Fruit fly (Drosophila melanogaster) whole organism, embryonic: ENCODE results near the gene cbt.
A peak's percentile ranks its signal among the peaks of the same experiment; 100 is the strongest.

Experiments used
- Atf-2 ChIP-seq: fragments of 200-800 bp; sonication (Bioruptor generic); optimal IDR thresholded peaks from 2 replicates; lab custom pipeline; 2016; ENCODE audit warnings: missing biosample characterization, missing genetic modification characterization
- CG11695 ChIP-seq: fragments of 200-800 bp; sonication (Bioruptor generic); IDR thresholded peaks from 3 replicates; pipeline ENCODE4 v1.3.6; 2022; ENCODE audit warnings: missing biosample characterization, missing genetic modification characterization
- CG12104 ChIP-seq: fragments of 200-800 bp; sonication (Bioruptor generic); optimal IDR thresholded peaks from 3 replicates; lab custom pipeline; 2016; ENCODE audit warnings: missing biosample characterization, missing genetic modification characterization
- CG12391 ChIP-seq: fragments of 200-800 bp; sonication (Bioruptor generic); optimal IDR thresholded peaks from 3 replicates; lab custom pipeline; 2018; ENCODE audit warnings: missing biosample characterization, mild to moderate bottlenecking, missing genetic modification characterization, moderate library complexity
- CG13287 ChIP-seq: fragments of 200-800 bp; sonication (Bioruptor generic); IDR thresholded peaks from 2 replicates; pipeline ENCODE4 v1.3.6; 2022; ENCODE audit warnings: missing biosample characterization, missing genetic modification characterization; ENCODE audit not compliant: partially characterized antibody
- CG14014 ChIP-seq: fragments of 200-800 bp; sonication (Bioruptor generic); IDR thresholded peaks from 2 replicates; pipeline ENCODE4 v1.3.6; 2022; ENCODE audit warnings: missing biosample characterization, missing genetic modification characterization
- CG14667 ChIP-seq: fragments of 200-800 bp; sonication (Bioruptor generic); IDR thresholded peaks from 2 replicates; pipeline ENCODE4 v1.3.6; 2022; ENCODE audit warnings: missing biosample characterization, missing genetic modification characterization
- CG18262 ChIP-seq: fragments of 200-800 bp; optimal IDR thresholded peaks from 3 replicates; lab custom pipeline; 2019; ENCODE audit warnings: missing biosample characterization, mild to moderate bottlenecking, missing genetic modification characterization, moderate library complexity
- CG32532 ChIP-seq: fragments of 200-800 bp; sonication (Bioruptor generic); IDR thresholded peaks from 2 replicates; pipeline ENCODE4 v1.3.6; 2022; ENCODE audit warnings: missing biosample characterization, missing genetic modification characterization
- CG4617 ChIP-seq: fragments of 200-800 bp; sonication (Bioruptor generic); optimal IDR thresholded peaks from 3 replicates; lab custom pipeline; 2016; ENCODE audit warnings: missing biosample characterization, missing genetic modification characterization, borderline replicate concordance
- CG5180 ChIP-seq: fragments of 200-800 bp; sonication (Bioruptor generic); optimal IDR thresholded peaks from 3 replicates; lab custom pipeline; 2017; ENCODE audit warnings: missing biosample characterization, missing genetic modification characterization, mild to moderate bottlenecking, moderate library complexity, missing genetic modification reagents
- CG6175 ChIP-seq: fragments of 200-800 bp; sonication (Bioruptor generic); IDR thresholded peaks from 3 replicates; pipeline ENCODE4 v1.3.6; 2022; ENCODE audit warnings: missing biosample characterization, missing genetic modification characterization
- CG7271 ChIP-seq: fragments of 200-800 bp; sonication (Bioruptor generic); optimal IDR thresholded peaks from 2 replicates; lab custom pipeline; 2018; ENCODE audit warnings: missing biosample characterization, mild to moderate bottlenecking, missing genetic modification characterization, moderate library complexity
- CG7928 ChIP-seq: fragments of 200-800 bp; sonication (Bioruptor generic); optimal IDR thresholded peaks from 2 replicates; lab custom pipeline; 2017; ENCODE audit warnings: missing biosample characterization, mild to moderate bottlenecking, missing genetic modification characterization
- CG8281 ChIP-seq: fragments of 200-800 bp; sonication (Bioruptor generic); optimal IDR thresholded peaks from 2 replicates; lab custom pipeline; 2018; ENCODE audit warnings: missing biosample characterization, mild to moderate bottlenecking, missing genetic modification characterization, moderate library complexity
- D19A ChIP-seq: fragments of 200-800 bp; optimal IDR thresholded peaks from 3 replicates; lab custom pipeline; 2019; ENCODE audit warnings: missing biosample characterization, mild to moderate bottlenecking, missing genetic modification characterization, moderate library complexity
- Dad ChIP-seq: fragments of 200-800 bp; sonication (Bioruptor generic); optimal IDR thresholded peaks from 3 replicates; lab custom pipeline; 2016; ENCODE audit warnings: missing biosample characterization, missing genetic modification characterization
- ERR ChIP-seq: fragments of 200-800 bp; sonication (Bioruptor generic); optimal IDR thresholded peaks from 2 replicates; lab custom pipeline; 2016; ENCODE audit warnings: missing biosample characterization, missing genetic modification characterization
- Hmr ChIP-seq: fragments of 200-800 bp; sonication (Bioruptor generic); optimal IDR thresholded peaks from 3 replicates; lab custom pipeline; 2017; ENCODE audit warnings: mild to moderate bottlenecking, missing biosample characterization, missing genetic modification reagents, missing genetic modification characterization
- Hmx ChIP-seq: fragments of 200-800 bp; sonication (Bioruptor generic); optimal IDR thresholded peaks from 2 replicates; lab custom pipeline; 2016; ENCODE audit warnings: missing biosample characterization, missing genetic modification characterization
- Mes4 ChIP-seq: fragments of 200-800 bp; sonication (Bioruptor generic); optimal IDR thresholded peaks from 2 replicates; lab custom pipeline; 2016; ENCODE audit warnings: missing biosample characterization, missing genetic modification characterization
- NK7.1 ChIP-seq: fragments of 200-800 bp; sonication (Bioruptor generic); optimal IDR thresholded peaks from 3 replicates; lab custom pipeline; 2016; ENCODE audit warnings: missing biosample characterization, missing genetic modification characterization
- NfI ChIP-seq: fragments of 200-800 bp; sonication (Bioruptor generic); optimal IDR thresholded peaks from 3 replicates; lab custom pipeline; 2018; ENCODE audit warnings: missing biosample characterization, mild to moderate bottlenecking, missing genetic modification characterization, moderate library complexity
- Six4 ChIP-seq: fragments of 200-800 bp; sonication (Bioruptor generic); optimal IDR thresholded peaks from 2 replicates; lab custom pipeline; 2016; ENCODE audit warnings: missing biosample characterization, missing genetic modification characterization
- Usf ChIP-seq: fragments of 200-800 bp; sonication (Bioruptor generic); optimal IDR thresholded peaks from 2 replicates; lab custom pipeline; 2017; ENCODE audit warnings: missing genotype, missing biosample characterization, missing genetic modification characterization
- bowl ChIP-seq: fragments of 200-800 bp; sonication (Bioruptor generic); IDR thresholded peaks from 2 replicates; pipeline ENCODE4 v1.3.6; 2022; ENCODE audit warnings: missing biosample characterization, missing genetic modification characterization
- chm ChIP-seq: fragments of 200-800 bp; sonication (Bioruptor generic); IDR thresholded peaks from 2 replicates; pipeline ENCODE4 v1.3.6; 2022; ENCODE audit warnings: missing biosample characterization, missing genetic modification characterization
- eve ChIP-seq, 2 experiments: fragments of >200 bp; optimal IDR thresholded peaks; 2 replicates each; lab custom pipeline; 2017; ENCODE audit warnings: missing biosample characterization in 2 of 2, missing genetic modification characterization in 2 of 2
- ewg ChIP-seq: fragments of 200-800 bp; sonication (Bioruptor generic); optimal IDR thresholded peaks from 3 replicates; lab custom pipeline; 2017; ENCODE audit warnings: mild to moderate bottlenecking, missing biosample characterization, missing genetic modification reagents, missing genetic modification characterization
- gcm ChIP-seq: fragments of 200-800 bp; sonication (Bioruptor generic); optimal IDR thresholded peaks from 2 replicates; lab custom pipeline; 2019; ENCODE audit warnings: missing biosample characterization, mild to moderate bottlenecking, missing genetic modification characterization, moderate library complexity
- gcm2 ChIP-seq: fragments of 200-800 bp; sonication (Bioruptor generic); optimal IDR thresholded peaks from 2 replicates; lab custom pipeline; 2016; ENCODE audit warnings: missing biosample characterization, missing genetic modification characterization
- gem ChIP-seq: fragments of 200-800 bp; sonication (Bioruptor generic); optimal IDR thresholded peaks from 2 replicates; lab custom pipeline; 2019; ENCODE audit warnings: missing biosample characterization, mild to moderate bottlenecking, missing genetic modification characterization, moderate library complexity
- grau ChIP-seq: fragments of 200-800 bp; optimal IDR thresholded peaks from 3 replicates; lab custom pipeline; 2019; ENCODE audit warnings: missing biosample characterization, mild to moderate bottlenecking, missing genetic modification characterization, moderate library complexity
- jing ChIP-seq: fragments of 200-800 bp; sonication (Bioruptor generic); optimal IDR thresholded peaks from 2 replicates; lab custom pipeline; 2018; ENCODE audit warnings: missing biosample characterization, mild to moderate bottlenecking, missing genetic modification characterization
- kni ChIP-seq: fragments of 200-800 bp; sonication (Bioruptor generic); optimal IDR thresholded peaks from 3 replicates; lab custom pipeline; 2017; ENCODE audit warnings: mild to moderate bottlenecking, missing biosample characterization, missing genetic modification reagents, missing genetic modification characterization
- luna ChIP-seq: fragments of 200-800 bp; sonication (Bioruptor generic); optimal IDR thresholded peaks from 2 replicates; lab custom pipeline; 2016; ENCODE audit warnings: missing biosample characterization, missing genetic modification characterization
- pb ChIP-seq: fragments of 200-800 bp; sonication (Bioruptor generic); optimal IDR thresholded peaks from 3 replicates; lab custom pipeline; 2016; ENCODE audit warnings: missing biosample characterization, missing genetic modification characterization
- prd ChIP-seq, 3 experiments: fragments of >200 bp in 2 of 3; fragments of 200-800 bp in 1 of 3; sonication (Bioruptor generic) in 1 of 3; optimal IDR thresholded peaks in 2 of 3; IDR thresholded peaks in 1 of 3; 2 replicates in 2 of 3; 3 replicates in 1 of 3; pipeline versions ENCODE4 v1.3.6 to Lab custom; 2017 to 2022; ENCODE audit warnings: missing biosample characterization in 1 of 3, missing genetic modification characterization in 1 of 3
- pzg ChIP-seq: fragments of 200-800 bp; sonication (Bioruptor generic); optimal IDR thresholded peaks from 3 replicates; lab custom pipeline; 2018; ENCODE audit warnings: missing biosample characterization, mild to moderate bottlenecking, missing genetic modification characterization, moderate library complexity
- salm ChIP-seq: fragments of 200-800 bp; sonication (Bioruptor generic); optimal IDR thresholded peaks from 2 replicates; lab custom pipeline; 2018; ENCODE audit warnings: missing biosample characterization, mild to moderate bottlenecking, missing genetic modification characterization
- sc ChIP-seq, 3 experiments: fragments of >200 bp in 2 of 3; fragments of 200-800 bp in 1 of 3; sonication (Bioruptor generic) in 1 of 3; optimal IDR thresholded peaks; 2 replicates in 2 of 3; 3 replicates in 1 of 3; lab custom pipeline; 2017; ENCODE audit warnings: mild to moderate bottlenecking in 1 of 3, missing biosample characterization in 1 of 3, missing genetic modification characterization in 1 of 3, missing genetic modification reagents in 1 of 3
- sd ChIP-seq: fragments of 200-800 bp; sonication (Bioruptor generic); optimal IDR thresholded peaks from 3 replicates; lab custom pipeline; 2018; ENCODE audit warnings: missing biosample characterization, mild to moderate bottlenecking, missing genetic modification characterization, moderate library complexity
- seq ChIP-seq: fragments of 200-800 bp; sonication (Bioruptor generic); IDR thresholded peaks from 2 replicates; pipeline ENCODE4 v1.3.6; 2022; ENCODE audit warnings: missing biosample characterization, missing genetic modification characterization
- sqz ChIP-seq: fragments of 200-800 bp; sonication (Bioruptor generic); optimal IDR thresholded peaks from 3 replicates; lab custom pipeline; 2018; ENCODE audit warnings: missing biosample characterization, mild to moderate bottlenecking, missing genetic modification characterization
- sug ChIP-seq: fragments of 200-800 bp; optimal IDR thresholded peaks from 2 replicates; lab custom pipeline; 2019; ENCODE audit warnings: missing biosample characterization, mild to moderate bottlenecking, missing genetic modification characterization, moderate library complexity
- tna ChIP-seq: fragments of 200-800 bp; sonication (Bioruptor generic); IDR thresholded peaks from 2 replicates; pipeline ENCODE4 v1.3.6; 2022; ENCODE audit warnings: missing biosample characterization, missing genetic modification characterization; ENCODE audit not compliant: partially characterized antibody
- trh ChIP-seq: fragments of 200-800 bp; sonication (Bioruptor generic); optimal IDR thresholded peaks from 2 replicates; lab custom pipeline; 2016; ENCODE audit warnings: missing biosample characterization, missing genetic modification characterization

cbt gene

dm6 chr2L:516032-516993, 36.8 kb upstream of the cbt start (continued):
- TF ChIP-seq CG8281 (peak; percentile 48), Six4 (GFP tag; lab: Kevin White, UChicago) (peak; percentile 67), seq (peak; percentile 67), CG13287 (no peak), CG4617 (GFP tag; lab: Kevin White, UChicago) (peak; percentile 19), Mes4 (GFP tag; lab: Kevin White, UChicago) (peak; percentile 67), CG18262 (peak; percentile 84), pzg (GFP tag; lab: Kevin White, UChicago) (no peak), CG32532 (GFP tag; lab: Robert Waterston, UW) (peak; percentile 68), CG14667 (GFP tag; lab: Robert Waterston, UW) (peak; percentile 68; the same call in 1 of the 2 replicates), prd (optimal IDR thresholded peaks at IDR 0.05; lab: Kevin White, UChicago) (no peak), prd (GFP tag; IDR thresholded peaks at IDR 0.05; lab: Robert Waterston, UW) (peak; percentile 86), bowl (GFP tag; lab: Robert Waterston, UW) (no peak), CG12391 (tag; lab: Kevin White, UChicago) (peak; percentile 83), Usf (peak; percentile 23), kni (GFP tag; lab: Kevin White, UChicago) (peak; percentile 2), Atf-2 (GFP tag; lab: Kevin White, UChicago) (peak; percentile 57), CG6175 (GFP tag; lab: Robert Waterston, UW) (0 out of 3 replicates have a peak, but pooled peaks have one; percentile 34), NK7.1 (GFP tag; lab: Kevin White, UChicago) (no peak), CG14014 (peak; percentile 75), CG11695 (GFP tag; lab: Robert Waterston, UW) (peak; percentile 63; the same call in 1 of the 3 replicates), grau (peak; percentile 75), Dad (GFP tag; lab: Kevin White, UChicago) (no peak), tna (no peak), luna (GFP tag; lab: Kevin White, UChicago) (no peak), trh (GFP tag; lab: Kevin White, UChicago) (peak; percentile 54), salm (tag; lab: Kevin White, UChicago) (peak; percentile 74), Hmr (peak; percentile 74), CG7928 (no peak), pb (no peak), gem (tag; lab: Kevin White, UChicago) (peak; percentile 90), sqz (GFP tag; lab: Kevin White, UChicago) (peak; percentile 51), jing (GFP tag; lab: Kevin White, UChicago) (peak; percentile 65), gcm2 (GFP tag; lab: Kevin White, UChicago) (peak; percentile 6), CG12104 (GFP tag; lab: Kevin White, UChicago) (peak; percentile 59), CG5180 (GFP tag; lab: Kevin White, UChicago) (peak; percentile 63), D19A (tag; lab: Kevin White, UChicago) (peak; percentile 61), chm (GFP tag; lab: Robert Waterston, UW) (no peak; the same call in 1 of the 2 replicates), CG7271 (peak; percentile 4), sc (optimal IDR thresholded peaks at IDR 0.05; lab: Kevin White, UChicago) (no peak), sc (GFP tag; optimal IDR thresholded peaks at IDR 0.05; lab: Kevin White, UChicago) (peak; percentile 77), ERR (no peak), ewg (peak; percentile 69), gcm (GFP tag; lab: Kevin White, UChicago) (peak; percentile 71), sd (no peak), sug (tag; lab: Kevin White, UChicago) (peak; percentile 55), NfI (GFP tag; lab: Kevin White, UChicago) (peak; percentile 55), Hmx (GFP tag; lab: Kevin White, UChicago) (no peak), eve (GFP tag; optimal IDR thresholded peaks at IDR 0.05; lab: Kevin White, UChicago) (peak in 1 of 2 experiments; percentile 59)
